Worm (Caenorhabditis elegans) whole organism, L1 larva: Measurements from ENCODE around the gene sri-1.

Source experiments
- hlh-17 ChIP-seq: fragments of 200-800 bp; sonication (Bioruptor generic); optimal IDR thresholded peaks from 2 replicates; lab custom pipeline; 2018; ENCODE audit warnings: missing genetic modification characterization, mild to moderate bottlenecking, missing compliant biosample characterization, moderate library complexity, borderline replicate concordance
- unc-130 ChIP-seq: fragments of 150-350 bp; optimal IDR thresholded peaks from 2 replicates; lab custom pipeline; 2017; ENCODE audit warnings: missing biosample characterization, missing genetic modification characterization, inconsistent platforms

- TF ChIP-seq unc-130 (no peak), hlh-17 (GFP tag; lab: Kevin White, UChicago) (no peak)
Measured at ce11 chrV:15940254-15940653, 27.2 kb downstream of the sri-1 start, which contains the start of gene srw-55.
